Fruit fly (Drosophila melanogaster): Measurements from ENCODE around the gene Grip71.

Grip71 gene

DNA sequence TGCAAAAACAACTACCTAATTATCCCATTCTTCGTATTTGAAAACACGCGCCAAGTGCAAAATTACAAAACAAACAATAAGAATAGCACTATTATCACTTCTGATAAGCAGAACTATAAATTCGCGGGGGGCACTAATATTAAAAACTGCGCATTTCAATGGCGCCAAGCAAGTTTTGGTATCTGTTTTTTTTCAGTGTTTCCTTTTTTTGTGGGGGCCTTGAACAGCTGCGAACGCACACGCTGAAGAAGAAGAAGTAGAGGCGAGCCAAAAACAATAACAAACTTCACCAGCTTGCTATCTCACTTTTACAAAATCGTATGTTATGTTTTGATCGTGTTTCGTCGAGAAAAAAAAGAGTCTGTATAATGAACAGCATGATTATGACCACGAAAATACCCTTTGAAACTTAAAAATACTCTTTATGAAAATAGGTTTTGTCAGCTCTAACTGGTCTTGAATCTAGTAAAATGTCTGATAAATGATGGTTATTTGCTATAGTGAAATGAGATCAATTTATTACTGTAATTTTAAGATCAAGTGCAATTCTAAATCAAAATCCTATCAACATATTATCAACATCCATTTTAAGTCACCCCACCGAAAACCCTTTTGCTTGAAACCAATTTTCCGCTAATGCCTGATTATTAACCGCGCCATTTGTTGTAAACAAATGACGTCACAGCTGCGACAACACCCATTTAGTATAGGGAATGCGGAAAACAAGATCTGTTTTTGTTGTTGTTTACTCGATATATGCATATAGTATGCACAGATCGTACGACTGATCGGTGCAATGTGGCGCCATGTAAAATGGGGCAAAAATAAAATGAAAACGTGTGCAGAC is 14.5 kb upstream of the Grip71 start (continued):
- TF ChIP-seq fd102C (GFP tag; optimal IDR thresholded peaks at IDR 0.05) (no peak), al (GFP tag; IDR thresholded peaks at IDR 0.05) (peak; percentile 52; the same call in 1 of the 2 replicates), pb (GFP tag; optimal IDR thresholded peaks at IDR 0.05) (peak; percentile 19), luna (GFP tag; optimal IDR thresholded peaks at IDR 0.05) (peak; percentile 0), CG15696 (tag; optimal IDR thresholded peaks at IDR 0.05) (no peak), CG12219 (GFP tag; optimal IDR thresholded peaks at IDR 0.05) (peak; percentile 58), CG14014 (GFP tag; IDR thresholded peaks at IDR 0.05) (peak; percentile 76), CG6854 (GFP tag; optimal IDR thresholded peaks at IDR 0.05) (peak; percentile 2), CG1647 (GFP tag; optimal IDR thresholded peaks at IDR 0.05) (peak; percentile 58), tx (GFP tag; optimal IDR thresholded peaks at IDR 0.05) (peak; percentile 49), ind (GFP tag; optimal IDR thresholded peaks at IDR 0.05) (peak; percentile 66), CG12155 (GFP tag; optimal IDR thresholded peaks at IDR 0.05) (peak; percentile 57), CG3065 (GFP tag; optimal IDR thresholded peaks at IDR 0.05) (no peak), CG32767 (GFP tag; IDR thresholded peaks at IDR 0.05) (no peak), CG9437 (GFP tag; optimal IDR thresholded peaks at IDR 0.05) (peak; percentile 58), inv (GFP tag; IDR thresholded peaks at IDR 0.05; ENCODE audit: partially characterized antibody) (no peak), otp (GFP tag; IDR thresholded peaks at IDR 0.05) (no peak; the same call in 2 of the 3 replicates), CG14667 (GFP tag; IDR thresholded peaks at IDR 0.05) (0 out of 2 replicates have a peak, but pooled peaks have one; percentile 20), sens-2 (GFP tag; IDR thresholded peaks at IDR 0.05) (no peak), Lim3 (GFP tag; IDR thresholded peaks at IDR 0.05) (no peak), CG1832 (GFP tag; optimal IDR thresholded peaks at IDR 0.05) (no peak), CG16779 (GFP tag; IDR thresholded peaks at IDR 0.05) (peak; percentile 70; the same call in 1 of the 2 replicates), CG8290 (GFP tag; optimal IDR thresholded peaks at IDR 0.05) (peak; percentile 24), CG8290 (tag; optimal IDR thresholded peaks at IDR 0.05) (peak in 1 of 2 experiments; percentile 60), CG17829 (tag; optimal IDR thresholded peaks at IDR 0.05) (peak; percentile 30), kay (GFP tag; optimal IDR thresholded peaks at IDR 0.05) (no peak), CG10654 (GFP tag; optimal IDR thresholded peaks at IDR 0.05) (peak; percentile 4), CG13287 (GFP tag; IDR thresholded peaks at IDR 0.05; ENCODE audit: partially characterized antibody) (no peak), CG15514 (GFP tag; optimal IDR thresholded peaks at IDR 0.05) (peak; percentile 38), Hmx (GFP tag; optimal IDR thresholded peaks at IDR 0.05) (no peak), zf30C (GFP tag; optimal IDR thresholded peaks at IDR 0.05) (peak; percentile 94), sob (GFP tag; IDR thresholded peaks at IDR 0.05) (peak; percentile 37; the same call in 1 of the 2 replicates), maf-S (GFP tag; optimal IDR thresholded peaks at IDR 0.05) (peak; percentile 50), toy (GFP tag; IDR thresholded peaks at IDR 0.05) (0 out of 2 replicates have a peak, but pooled peaks have one; percentile 5), danr (GFP tag; IDR thresholded peaks at IDR 0.05) (no peak), ara (GFP tag; IDR thresholded peaks at IDR 0.05) (peak; percentile 64), CG8765 (GFP tag; IDR thresholded peaks at IDR 0.05) (no peak), CG31388 (GFP tag; optimal IDR thresholded peaks at IDR 0.05) (peak; percentile 35), gcm2 (GFP tag; optimal IDR thresholded peaks at IDR 0.05) (peak; percentile 37), CG1603 (tag; optimal IDR thresholded peaks at IDR 0.05) (peak; percentile 59), Nf-YA (GFP tag; IDR thresholded peaks at IDR 0.05) (peak; percentile 79), exex (tag; optimal IDR thresholded peaks at IDR 0.05) (peak; percentile 25), Dp (GFP tag; optimal IDR thresholded peaks at IDR 0.05) (peak; percentile 34), ase (GFP tag; IDR thresholded peaks at IDR 0.05) (0 out of 3 replicates have a peak, but pooled peaks have one; percentile 62), Antp (GFP tag; optimal IDR thresholded peaks at IDR 0.05) (peak; percentile 74), shn (GFP tag; optimal IDR thresholded peaks at IDR 0.05) (peak; percentile 71), CG2116 (GFP tag; optimal IDR thresholded peaks at IDR 0.05) (peak; percentile 40), CG32532 (GFP tag; IDR thresholded peaks at IDR 0.05) (peak; percentile 73), CG4617 (GFP tag; optimal IDR thresholded peaks at IDR 0.05; ENCODE audit: borderline replicate concordance) (peak; percentile 17), CG16813 (GFP tag; IDR thresholded peaks at IDR 0.05; ENCODE audit: partially characterized antibody) (no peak)
